Worm (Caenorhabditis elegans) whole organism, L3 larva: ENCODE measurements around the gene mcm-10.

Experiments
- R02D3.7 ChIP-seq: fragments of 150-350 bp; optimal IDR thresholded peaks from 2 replicates; lab custom pipeline; 2014; ENCODE audit warnings: missing biosample characterization, missing genetic modification characterization
- ZK546.5 ChIP-seq: sonication (generic microtip); optimal IDR thresholded peaks from 2 replicates; lab custom pipeline; 2017; ENCODE audit warnings: missing biosample characterization, missing genetic modification characterization
- aly-2 ChIP-seq: fragments of 150-350 bp; optimal IDR thresholded peaks from 2 replicates; lab custom pipeline; 2014; ENCODE audit warnings: missing biosample characterization, missing genetic modification characterization
- ama-1 ChIP-seq: fragments of 150-350 bp; optimal IDR thresholded peaks from 2 replicates; lab custom pipeline; 2018
- ceh-16 ChIP-seq: sonication (generic microtip); optimal IDR thresholded peaks from 2 replicates; lab custom pipeline; 2017; ENCODE audit warnings: missing biosample characterization, missing genetic modification characterization
- ceh-82 ChIP-seq: fragments of 150-350 bp; optimal IDR thresholded peaks from 2 replicates; lab custom pipeline; 2014; ENCODE audit warnings: missing biosample characterization, missing genetic modification characterization
- ceh-9 ChIP-seq: sonication (generic microtip); optimal IDR thresholded peaks from 2 replicates; lab custom pipeline; 2018; ENCODE audit warnings: missing biosample characterization, missing genetic modification characterization
- daf-12 ChIP-seq: fragments of 150-350 bp; optimal IDR thresholded peaks from 2 replicates; lab custom pipeline; 2014; ENCODE audit warnings: missing biosample characterization, missing genetic modification reagents, missing genetic modification characterization
- egl-27 ChIP-seq: sonication (generic microtip); optimal IDR thresholded peaks from 4 replicates; lab custom pipeline; 2017; ENCODE audit warnings: missing biosample characterization, missing genetic modification reagents, missing genetic modification characterization
- egl-5 ChIP-seq: fragments of 150-350 bp; optimal IDR thresholded peaks from 2 replicates; lab custom pipeline; 2017; ENCODE audit warnings: missing biosample characterization, missing genetic modification reagents, missing genetic modification characterization, inconsistent platforms
- elt-1 ChIP-seq: fragments of 150-350 bp; optimal IDR thresholded peaks from 2 replicates; lab custom pipeline; 2014; ENCODE audit warnings: missing biosample characterization, missing genetic modification characterization
- elt-2 ChIP-seq: sonication (generic microtip); optimal IDR thresholded peaks from 2 replicates; lab custom pipeline; 2016; ENCODE audit warnings: missing genetic modification reagents, mild to moderate bottlenecking, missing genetic modification characterization, missing compliant biosample characterization
- elt-3 ChIP-seq, 3 experiments: fragments of 150-350 bp in 1 of 3; sonication (generic microtip) in 2 of 3; optimal IDR thresholded peaks; 2 replicates in 2 of 3; 4 replicates in 1 of 3; lab custom pipeline; 2014 to 2017; ENCODE audit warnings: missing biosample characterization in 3 of 3, missing genetic modification characterization in 3 of 3
- eor-1 ChIP-seq, 2 experiments: fragments of 150-350 bp; optimal IDR thresholded peaks; 2 replicates each; lab custom pipeline; 2014 to 2018; ENCODE audit warnings: missing biosample characterization in 2 of 2, missing genetic modification characterization in 2 of 2
- fkh-10 ChIP-seq: sonication (generic microtip); optimal IDR thresholded peaks from 2 replicates; lab custom pipeline; 2017; ENCODE audit warnings: missing biosample characterization, missing genetic modification reagents, missing genetic modification characterization
- fkh-2 ChIP-seq: fragments of 150-350 bp; optimal IDR thresholded peaks from 2 replicates; lab custom pipeline; 2014; ENCODE audit warnings: missing biosample characterization, missing genetic modification reagents, missing genetic modification characterization
- fos-1 ChIP-seq: fragments of 150-350 bp; optimal IDR thresholded peaks from 2 replicates; lab custom pipeline; 2014; ENCODE audit warnings: missing biosample characterization, missing genetic modification characterization
- hmg-11 ChIP-seq: sonication (generic microtip); optimal IDR thresholded peaks from 2 replicates; lab custom pipeline; 2016; ENCODE audit warnings: missing genetic modification characterization, missing compliant biosample characterization
- jun-1 ChIP-seq: fragments of 150-350 bp; optimal IDR thresholded peaks from 2 replicates; lab custom pipeline; 2014; ENCODE audit warnings: missing biosample characterization, missing genetic modification reagents, missing genetic modification characterization
- lin-15B ChIP-seq: fragments of 150-350 bp; optimal IDR thresholded peaks from 2 replicates; lab custom pipeline; 2014; ENCODE audit warnings: missing biosample characterization, missing genetic modification characterization
- lin-39 ChIP-seq: fragments of 150-350 bp; optimal IDR thresholded peaks from 2 replicates; lab custom pipeline; 2018; ENCODE audit warnings: missing biosample characterization, missing genetic modification reagents, missing genetic modification characterization
- lsy-12 ChIP-seq: sonication (generic microtip); optimal IDR thresholded peaks from 2 replicates; lab custom pipeline; 2016; ENCODE audit warnings: mild to moderate bottlenecking, missing genetic modification characterization, missing compliant biosample characterization
- mml-1 ChIP-seq: fragments of 150-350 bp; sonication (generic microtip); optimal IDR thresholded peaks from 3 replicates; lab custom pipeline; 2014; ENCODE audit warnings: missing biosample characterization, missing genetic modification characterization
- nfya-1 ChIP-seq: sonication (generic microtip); optimal IDR thresholded peaks from 2 replicates; lab custom pipeline; 2017; ENCODE audit warnings: missing genetic modification characterization, mild to moderate bottlenecking, missing compliant biosample characterization, antibody characterized with exemption, moderate library complexity; ENCODE audit not compliant: insufficient read depth
- nhr-11 ChIP-seq: fragments of 150-350 bp; optimal IDR thresholded peaks from 2 replicates; lab custom pipeline; 2014; ENCODE audit warnings: missing biosample characterization, missing genetic modification characterization
- nhr-12 ChIP-seq: fragments of 150-350 bp; optimal IDR thresholded peaks from 2 replicates; lab custom pipeline; 2014; ENCODE audit warnings: missing biosample characterization, missing genetic modification characterization
- nhr-23 ChIP-seq: fragments of 150-350 bp; optimal IDR thresholded peaks from 2 replicates; lab custom pipeline; 2014; ENCODE audit warnings: missing biosample characterization, missing genetic modification reagents, missing genetic modification characterization
- nhr-25 ChIP-seq: sonication (generic microtip); optimal IDR thresholded peaks from 2 replicates; lab custom pipeline; 2017; ENCODE audit warnings: missing biosample characterization, missing genetic modification characterization
- nhr-28 ChIP-seq: fragments of 150-350 bp; optimal IDR thresholded peaks from 2 replicates; lab custom pipeline; 2014; ENCODE audit warnings: missing biosample characterization, missing genetic modification characterization
- nhr-43 ChIP-seq: sonication (generic microtip); optimal IDR thresholded peaks from 2 replicates; lab custom pipeline; 2016; ENCODE audit warnings: mild to moderate bottlenecking, missing genetic modification characterization, missing compliant biosample characterization; ENCODE audit not compliant: poor library complexity, severe bottlenecking
- nhr-67 ChIP-seq: fragments of 150-350 bp; optimal IDR thresholded peaks from 2 replicates; lab custom pipeline; 2014; ENCODE audit warnings: missing biosample characterization, missing genetic modification characterization
- nhr-76 ChIP-seq: fragments of 150-350 bp; sonication (generic microtip); optimal IDR thresholded peaks from 5 replicates; lab custom pipeline; 2014; ENCODE audit warnings: missing biosample characterization, missing genetic modification characterization
- nhr-77 ChIP-seq: fragments of 150-350 bp; optimal IDR thresholded peaks from 2 replicates; lab custom pipeline; 2014; ENCODE audit warnings: missing biosample characterization, missing genetic modification characterization
- pha-4 ChIP-seq: fragments of 150-350 bp; optimal IDR thresholded peaks from 2 replicates; lab custom pipeline; 2014; ENCODE audit warnings: missing biosample characterization, missing genetic modification reagents, missing genetic modification characterization
- sea-2 ChIP-seq: fragments of 150-350 bp; sonication (generic microtip); optimal IDR thresholded peaks from 4 replicates; lab custom pipeline; 2014; ENCODE audit warnings: missing biosample characterization, missing genetic modification reagents, missing genetic modification characterization
- snpc-4 ChIP-seq: fragments of 150-350 bp; optimal IDR thresholded peaks from 2 replicates; lab custom pipeline; 2014; ENCODE audit warnings: missing biosample characterization, missing genetic modification characterization
- tbx-2 ChIP-seq: sonication (generic microtip); optimal IDR thresholded peaks from 2 replicates; lab custom pipeline; 2016; ENCODE audit warnings: mild to moderate bottlenecking, missing genetic modification characterization, missing compliant biosample characterization
- unc-39 ChIP-seq: sonication (generic microtip); optimal IDR thresholded peaks from 4 replicates; lab custom pipeline; 2017; ENCODE audit warnings: missing biosample characterization, missing genetic modification characterization
- unc-62 ChIP-seq: fragments of 150-350 bp; sonication (generic microtip); optimal IDR thresholded peaks from 4 replicates; lab custom pipeline; 2014; ENCODE audit warnings: missing biosample characterization, missing genetic modification reagents, missing genetic modification characterization
- zag-1 ChIP-seq: fragments of 150-350 bp; optimal IDR thresholded peaks from 2 replicates; lab custom pipeline; 2014; ENCODE audit warnings: missing biosample characterization, missing genetic modification characterization
- ztf-11 ChIP-seq: fragments of 150-350 bp; optimal IDR thresholded peaks from 2 replicates; lab custom pipeline; 2014; ENCODE audit warnings: missing biosample characterization, missing genetic modification characterization
- ztf-4 ChIP-seq: fragments of 150-350 bp; optimal IDR thresholded peaks from 2 replicates; lab custom pipeline; 2014; ENCODE audit warnings: missing biosample characterization, missing genetic modification characterization

mcm-10 gene

DNA sequence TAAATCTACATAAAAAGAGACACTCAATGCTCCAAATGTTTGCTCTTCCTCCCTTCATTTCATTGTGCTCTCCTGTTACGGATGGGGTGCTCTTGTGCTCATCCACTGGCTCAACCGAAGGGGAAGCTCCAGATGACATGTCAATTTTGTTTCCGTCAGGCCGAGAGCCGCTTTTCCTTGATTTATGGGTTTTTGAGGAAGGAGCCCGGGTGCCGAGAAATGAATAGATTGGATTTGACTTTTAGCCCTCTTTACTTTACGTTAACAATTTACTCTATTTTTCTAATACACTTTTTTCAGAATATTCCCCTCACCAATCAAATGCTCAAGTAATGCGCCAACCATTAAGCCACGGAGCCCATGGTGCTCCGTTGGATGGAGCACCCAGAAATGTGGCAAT, 42.8 kb downstream of the mcm-10 start, which contains the start of gene T28D6.4:
Gene T28D6.4, plus strand, starts transcription at position 301 of the 400 bp plus-strand sequence.
- TF ChIP-seq lin-39 = peak; percentile 4
- no peak for TF ChIP-seq nhr-77 (tag; lab: Kevin White, UChicago)

- no peak for TF ChIP-seq lin-15B (tag; lab: Kevin White, UChicago)
- TF ChIP-seq egl-27 (tag; lab: Kevin White, UChicago) = no peak
- TF ChIP-seq mml-1 = no peak
- TF ChIP-seq nhr-28 (tag; lab: Kevin White, UChicago) = no peak
- TF ChIP-seq eor-1 (tag; optimal IDR thresholded peaks at IDR 0.05; lab: Kevin White, UChicago) = no peak
- no peak for TF ChIP-seq nhr-76
- no peak for TF ChIP-seq unc-39 (tag; lab: Kevin White, UChicago)
- no peak for TF ChIP-seq nhr-43
- no peak for TF ChIP-seq hmg-11 (tag; lab: Kevin White, UChicago)
- TF ChIP-seq unc-62 (GFP tag; lab: Kevin White, UChicago) = no peak
- TF ChIP-seq ceh-9 (tag; lab: Kevin White, UChicago) = no peak
- no peak for TF ChIP-seq daf-12
- TF ChIP-seq fkh-2 = no peak
- TF ChIP-seq ama-1 = no peak
- TF ChIP-seq ceh-82 (tag; lab: Kevin White, UChicago) = no peak
- TF ChIP-seq ceh-16 (tag; lab: Kevin White, UChicago) = no peak
- no peak for TF ChIP-seq elt-2 (tag; lab: Kevin White, UChicago)
Measured at ce11 chrIII:11361394-11361793, 44.0 kb downstream of the mcm-10 start.

ce11 chrIII:11362915-11363314, 45.5 kb downstream of the mcm-10 start:
- TF ChIP-seq pha-4 (tag; lab: Kevin White, UChicago) (no peak), ztf-4 (tag; lab: Kevin White, UChicago) (no peak), mml-1 (no peak), sea-2 (no peak), egl-5 (no peak), aly-2 (tag; lab: Kevin White, UChicago) (no peak), nhr-23 (no peak), nhr-11 (tag; lab: Kevin White, UChicago) (no peak), nhr-43 (no peak), nhr-76 (no peak), unc-39 (tag; lab: Kevin White, UChicago) (no peak), nhr-77 (tag; lab: Kevin White, UChicago) (no peak), snpc-4 (tag; lab: Kevin White, UChicago) (no peak), ceh-9 (tag; lab: Kevin White, UChicago) (no peak), nhr-12 (tag; lab: Kevin White, UChicago) (no peak), lin-15B (tag; lab: Kevin White, UChicago) (no peak)

DNA sequence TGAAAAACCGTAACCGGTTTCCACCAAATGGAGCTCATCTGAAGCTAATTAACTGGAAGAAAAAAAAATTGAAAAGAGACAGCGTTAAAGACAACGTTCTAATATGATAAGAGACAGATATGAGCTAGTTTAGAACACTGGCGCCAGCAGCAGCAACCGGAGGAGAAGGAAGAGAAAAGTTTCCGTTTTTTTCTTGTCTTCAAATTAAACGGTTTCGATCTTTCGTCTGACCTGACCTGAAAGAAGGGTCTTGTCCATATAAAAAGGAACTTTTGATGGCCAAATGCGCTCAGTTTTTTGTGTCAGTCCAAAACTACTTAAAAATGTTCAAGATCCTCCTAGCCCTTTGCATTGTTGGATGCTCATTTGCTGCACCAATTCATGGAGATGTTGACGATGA, 49.1 kb downstream of the mcm-10 start, which contains the start of gene T28D6.3:
Gene T28D6.3, plus strand, starts transcription at position 301 of the 400 bp plus-strand sequence.
- TF ChIP-seq nhr-12 (tag; lab: Kevin White, UChicago) (no peak), nhr-23 (peak; percentile 30), lsy-12 (tag; lab: Kevin White, UChicago) (no peak), fkh-10 (GFP tag; lab: Kevin White, UChicago) (no peak)

ce11 chrIII:11371236-11371635, 53.9 kb downstream of the mcm-10 start:
- TF ChIP-seq sea-2 = no peak
- no peak for TF ChIP-seq nhr-25 (tag; lab: Kevin White, UChicago)
- peak; percentile 2 for TF ChIP-seq tbx-2 (tag; lab: Kevin White, UChicago)
- peak; percentile 61 for TF ChIP-seq lin-39
- TF ChIP-seq jun-1 (tag; lab: Kevin White, UChicago) = no peak
- no peak for TF ChIP-seq aly-2 (tag; lab: Kevin White, UChicago)
- no peak for TF ChIP-seq ztf-4 (tag; lab: Kevin White, UChicago)
- peak; percentile 65 for TF ChIP-seq nfya-1 (tag; lab: Kevin White, UChicago)
- TF ChIP-seq nhr-23 = no peak
- no peak for TF ChIP-seq ZK546.5 (tag; lab: Kevin White, UChicago)
- no peak for TF ChIP-seq nhr-11 (tag; lab: Kevin White, UChicago)
- TF ChIP-seq ceh-82 (tag; lab: Kevin White, UChicago) = no peak
- TF ChIP-seq ceh-16 (tag; lab: Kevin White, UChicago) = no peak
- TF ChIP-seq nhr-77 (tag; lab: Kevin White, UChicago) = no peak
- peak; percentile 42 for TF ChIP-seq elt-2 (tag; lab: Kevin White, UChicago)
- no peak for TF ChIP-seq ceh-9 (tag; lab: Kevin White, UChicago)
- no peak for TF ChIP-seq ama-1
- peak; percentile 69 for TF ChIP-seq lsy-12 (tag; lab: Kevin White, UChicago)
- TF ChIP-seq nhr-67 (tag; lab: Kevin White, UChicago) = no peak
- no peak for TF ChIP-seq R02D3.7
- TF ChIP-seq zag-1 (tag; lab: Kevin White, UChicago) = no peak
- TF ChIP-seq pha-4 (tag; lab: Kevin White, UChicago) = peak; percentile 37
- TF ChIP-seq snpc-4 (tag; lab: Kevin White, UChicago) = peak; percentile 52
- TF ChIP-seq nhr-76 = no peak
- no peak for TF ChIP-seq unc-39 (tag; lab: Kevin White, UChicago)
- TF ChIP-seq ztf-11 (tag; lab: Kevin White, UChicago) = no peak
- TF ChIP-seq eor-1 (tag; optimal IDR thresholded peaks at IDR 0.05; lab: Kevin White, UChicago) = no peak
- TF ChIP-seq elt-3 (tag; optimal IDR thresholded peaks at IDR 0.05; lab: Kevin White, UChicago) = no peak
- peak; percentile 48 for TF ChIP-seq hmg-11 (tag; lab: Kevin White, UChicago)
- TF ChIP-seq elt-1 (tag; lab: Kevin White, UChicago) = no peak
- TF ChIP-seq fos-1 (tag; lab: Kevin White, UChicago) = no peak
- no peak for TF ChIP-seq egl-27 (tag; lab: Kevin White, UChicago)
- TF ChIP-seq egl-5 = no peak
- TF ChIP-seq daf-12 = no peak
- no peak for TF ChIP-seq unc-62 (GFP tag; lab: Kevin White, UChicago)
- TF ChIP-seq nhr-28 (tag; lab: Kevin White, UChicago) = no peak
